Worm (Caenorhabditis elegans): ENCODE results near the gene C23G10.7.

DNA sequence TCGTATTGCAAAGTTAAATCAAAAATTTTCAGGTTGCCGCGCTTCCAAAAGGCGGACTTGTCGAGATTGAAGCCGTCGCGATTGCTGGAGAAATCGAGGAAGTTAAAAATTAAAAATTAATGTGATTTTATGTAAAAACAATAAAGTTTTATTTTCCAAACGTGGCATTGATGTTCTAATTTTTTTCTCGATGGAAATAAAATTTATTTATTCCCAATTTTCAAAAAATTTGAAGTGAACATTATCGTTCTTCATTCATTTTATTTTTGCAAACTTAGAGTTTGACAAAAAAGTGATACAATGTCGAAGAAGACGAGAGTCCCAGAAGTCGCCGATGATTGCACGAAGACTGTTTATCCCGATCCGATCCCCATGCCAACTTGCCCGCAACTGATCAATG is 10.8 kb upstream of the C23G10.7 start, which contains the start of gene C23G10.1:
- no peak for TF ChIP-seq pqm-1 (tag; optimal IDR thresholded peaks at IDR 0.05)
- TF ChIP-seq ceh-82 (tag; optimal IDR thresholded peaks at IDR 0.05), result no peak
- no peak for TF ChIP-seq ets-5 (GFP tag; IDR thresholded peaks at IDR 0.05)
- TF ChIP-seq elt-3 (tag; optimal IDR thresholded peaks at IDR 0.05), result no peak
- no peak for TF ChIP-seq lir-3 (tag; optimal IDR thresholded peaks at IDR 0.05; ENCODE audit: poor library complexity)
- TF ChIP-seq fkh-4 (tag; optimal IDR thresholded peaks at IDR 0.05; ENCODE audit: borderline replicate concordance), result no peak
- no peak for TF ChIP-seq nhr-90 (tag; optimal IDR thresholded peaks at IDR 0.05; ENCODE audit: poor library complexity)
- TF ChIP-seq nhr-28 (tag; optimal IDR thresholded peaks at IDR 0.05), result no peak
